Worm (Caenorhabditis elegans) whole organism, L3 larva: ENCODE measurements around the gene T07E3.2.

Experiments used
- ZK546.5 ChIP-seq: sonication (generic microtip); optimal IDR thresholded peaks from 2 replicates; lab custom pipeline; 2017; ENCODE audit warnings: missing biosample characterization, missing genetic modification characterization
- aly-2 ChIP-seq: fragments of 150-350 bp; optimal IDR thresholded peaks from 2 replicates; lab custom pipeline; 2014; ENCODE audit warnings: missing biosample characterization, missing genetic modification characterization
- ama-1 ChIP-seq: fragments of 150-350 bp; optimal IDR thresholded peaks from 2 replicates; lab custom pipeline; 2018
- ceh-16 ChIP-seq: sonication (generic microtip); optimal IDR thresholded peaks from 2 replicates; lab custom pipeline; 2017; ENCODE audit warnings: missing biosample characterization, missing genetic modification characterization
- ceh-28 ChIP-seq: fragments of 150-350 bp; optimal IDR thresholded peaks from 2 replicates; lab custom pipeline; 2014; ENCODE audit warnings: missing biosample characterization, missing genetic modification reagents, missing genetic modification characterization
- ceh-82 ChIP-seq: fragments of 150-350 bp; optimal IDR thresholded peaks from 2 replicates; lab custom pipeline; 2014; ENCODE audit warnings: missing biosample characterization, missing genetic modification characterization
- ceh-9 ChIP-seq: sonication (generic microtip); optimal IDR thresholded peaks from 2 replicates; lab custom pipeline; 2018; ENCODE audit warnings: missing biosample characterization, missing genetic modification characterization
- elt-2 ChIP-seq: sonication (generic microtip); optimal IDR thresholded peaks from 2 replicates; lab custom pipeline; 2016; ENCODE audit warnings: missing genetic modification reagents, mild to moderate bottlenecking, missing genetic modification characterization, missing compliant biosample characterization
- elt-3 ChIP-seq, 3 experiments: fragments of 150-350 bp in 1 of 3; sonication (generic microtip) in 2 of 3; optimal IDR thresholded peaks; 2 replicates in 2 of 3; 4 replicates in 1 of 3; lab custom pipeline; 2014 to 2017; ENCODE audit warnings: missing biosample characterization in 3 of 3, missing genetic modification characterization in 3 of 3
- fkh-10 ChIP-seq: sonication (generic microtip); optimal IDR thresholded peaks from 2 replicates; lab custom pipeline; 2017; ENCODE audit warnings: missing biosample characterization, missing genetic modification reagents, missing genetic modification characterization
- fos-1 ChIP-seq: fragments of 150-350 bp; optimal IDR thresholded peaks from 2 replicates; lab custom pipeline; 2014; ENCODE audit warnings: missing biosample characterization, missing genetic modification characterization
- hmg-11 ChIP-seq: sonication (generic microtip); optimal IDR thresholded peaks from 2 replicates; lab custom pipeline; 2016; ENCODE audit warnings: missing genetic modification characterization, missing compliant biosample characterization
- lin-15B ChIP-seq: fragments of 150-350 bp; optimal IDR thresholded peaks from 2 replicates; lab custom pipeline; 2014; ENCODE audit warnings: missing biosample characterization, missing genetic modification characterization
- lin-39 ChIP-seq: fragments of 150-350 bp; optimal IDR thresholded peaks from 2 replicates; lab custom pipeline; 2018; ENCODE audit warnings: missing biosample characterization, missing genetic modification reagents, missing genetic modification characterization
- mdl-1 ChIP-seq: fragments of 150-350 bp; optimal IDR thresholded peaks from 2 replicates; lab custom pipeline; 2014; ENCODE audit warnings: missing biosample characterization, missing genetic modification characterization
- mml-1 ChIP-seq: fragments of 150-350 bp; sonication (generic microtip); optimal IDR thresholded peaks from 3 replicates; lab custom pipeline; 2014; ENCODE audit warnings: missing biosample characterization, missing genetic modification characterization
- nfya-1 ChIP-seq: sonication (generic microtip); optimal IDR thresholded peaks from 2 replicates; lab custom pipeline; 2017; ENCODE audit warnings: missing genetic modification characterization, mild to moderate bottlenecking, missing compliant biosample characterization, antibody characterized with exemption, moderate library complexity; ENCODE audit not compliant: insufficient read depth
- nhr-12 ChIP-seq: fragments of 150-350 bp; optimal IDR thresholded peaks from 2 replicates; lab custom pipeline; 2014; ENCODE audit warnings: missing biosample characterization, missing genetic modification characterization
- nhr-23 ChIP-seq: fragments of 150-350 bp; optimal IDR thresholded peaks from 2 replicates; lab custom pipeline; 2014; ENCODE audit warnings: missing biosample characterization, missing genetic modification reagents, missing genetic modification characterization
- nhr-237 ChIP-seq: fragments of 150-350 bp; optimal IDR thresholded peaks from 2 replicates; lab custom pipeline; 2014; ENCODE audit warnings: missing biosample characterization, missing genetic modification characterization
- nhr-28 ChIP-seq: fragments of 150-350 bp; optimal IDR thresholded peaks from 2 replicates; lab custom pipeline; 2014; ENCODE audit warnings: missing biosample characterization, missing genetic modification characterization
- nhr-43 ChIP-seq: sonication (generic microtip); optimal IDR thresholded peaks from 2 replicates; lab custom pipeline; 2016; ENCODE audit warnings: mild to moderate bottlenecking, missing genetic modification characterization, missing compliant biosample characterization; ENCODE audit not compliant: poor library complexity, severe bottlenecking
- pha-4 ChIP-seq: fragments of 150-350 bp; optimal IDR thresholded peaks from 2 replicates; lab custom pipeline; 2014; ENCODE audit warnings: missing biosample characterization, missing genetic modification reagents, missing genetic modification characterization
- pqm-1 ChIP-seq: fragments of 150-350 bp; optimal IDR thresholded peaks from 2 replicates; lab custom pipeline; 2017; ENCODE audit warnings: missing biosample characterization, missing genetic modification characterization, inconsistent platforms
- sea-2 ChIP-seq: fragments of 150-350 bp; sonication (generic microtip); optimal IDR thresholded peaks from 4 replicates; lab custom pipeline; 2014; ENCODE audit warnings: missing biosample characterization, missing genetic modification reagents, missing genetic modification characterization
- skn-1 ChIP-seq: fragments of 150-350 bp; optimal IDR thresholded peaks from 2 replicates; lab custom pipeline; 2014; ENCODE audit warnings: missing biosample characterization, missing genetic modification characterization
- unc-39 ChIP-seq: sonication (generic microtip); optimal IDR thresholded peaks from 4 replicates; lab custom pipeline; 2017; ENCODE audit warnings: missing biosample characterization, missing genetic modification characterization
- unc-62 ChIP-seq: fragments of 150-350 bp; sonication (generic microtip); optimal IDR thresholded peaks from 4 replicates; lab custom pipeline; 2014; ENCODE audit warnings: missing biosample characterization, missing genetic modification reagents, missing genetic modification characterization
- ztf-11 ChIP-seq: fragments of 150-350 bp; optimal IDR thresholded peaks from 2 replicates; lab custom pipeline; 2014; ENCODE audit warnings: missing biosample characterization, missing genetic modification characterization

The T07E3.2 gene

ce11 chrIII:6900609-6901008 lies 5.9 kb upstream of the T07E3.2 start:
- TF ChIP-seq aly-2, result peak; percentile 9
- peak; percentile 2 for TF ChIP-seq nhr-23
- no peak for TF ChIP-seq lin-39
- peak; percentile 23 for TF ChIP-seq ceh-28 (tag; lab: Kevin White, UChicago)

DNA sequence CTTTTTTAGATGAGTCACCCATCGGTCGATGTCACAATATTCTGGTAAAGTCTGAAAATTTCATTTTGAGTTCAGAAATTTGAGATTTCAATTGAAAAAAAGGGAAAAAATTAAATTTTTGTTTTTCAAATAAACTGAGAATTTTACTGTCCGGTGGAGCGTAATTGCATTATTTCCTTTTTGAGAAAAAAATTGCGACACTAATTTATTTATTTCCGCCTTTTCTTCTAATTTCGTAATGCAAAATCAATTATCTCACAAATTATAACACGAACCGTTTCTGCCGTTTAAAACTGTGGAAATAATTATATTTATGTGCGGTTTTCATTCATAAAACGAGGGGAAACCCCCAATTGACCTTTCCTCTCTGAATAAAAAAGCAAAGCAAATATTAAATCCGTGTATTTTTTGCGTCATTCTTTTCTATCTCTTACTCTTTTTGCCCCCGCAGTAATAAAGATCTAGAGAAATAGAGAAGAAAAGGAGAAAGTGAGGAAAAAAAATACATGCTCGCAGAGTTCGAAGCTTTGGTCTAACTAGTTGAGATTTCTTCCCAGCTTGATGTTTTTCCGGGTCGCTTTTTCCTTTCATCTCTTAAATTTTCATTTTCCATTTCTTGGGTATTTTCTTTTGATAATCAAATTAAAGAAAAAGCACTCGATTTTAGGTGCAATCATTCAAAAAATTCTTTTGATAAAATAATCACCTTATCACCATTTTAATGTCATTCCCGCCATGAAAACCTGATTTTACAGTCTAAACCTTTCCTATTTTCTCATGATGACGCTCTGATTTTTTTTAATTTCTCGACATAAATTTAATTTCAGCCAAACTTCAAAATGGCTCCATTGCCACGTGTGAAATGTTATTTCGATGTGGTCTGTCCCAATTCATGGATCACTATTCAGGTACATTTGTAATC lies 3.2 kb upstream of the T07E3.2 start, which contains the start of the genes brc-2 and T07E3.3:
Gene brc-2 (minus strand): TSS at position 51 of the 922 bp plus-strand sequence.
Gene T07E3.3 (plus strand): TSS at position 822 of the 922 bp plus-strand sequence.
- TF ChIP-seq skn-1 (peak; percentile 14), hmg-11 (peak; percentile 5), mdl-1 (no peak), pqm-1 (tag; lab: Kevin White, UChicago) (peak; percentile 42), pha-4 (tag; lab: Kevin White, UChicago) (peak; percentile 67), nfya-1 (tag; lab: Kevin White, UChicago) (peak; percentile 0), fos-1 (tag; lab: Kevin White, UChicago) (no peak), elt-2 (peak; percentile 60)
- TF ChIP-seq, all 47 proteins: peak for 6

- no peak for TF ChIP-seq nhr-237
Measured at ce11 chrIII:6904468-6904867, 2.0 kb upstream of the T07E3.2 start.

DNA sequence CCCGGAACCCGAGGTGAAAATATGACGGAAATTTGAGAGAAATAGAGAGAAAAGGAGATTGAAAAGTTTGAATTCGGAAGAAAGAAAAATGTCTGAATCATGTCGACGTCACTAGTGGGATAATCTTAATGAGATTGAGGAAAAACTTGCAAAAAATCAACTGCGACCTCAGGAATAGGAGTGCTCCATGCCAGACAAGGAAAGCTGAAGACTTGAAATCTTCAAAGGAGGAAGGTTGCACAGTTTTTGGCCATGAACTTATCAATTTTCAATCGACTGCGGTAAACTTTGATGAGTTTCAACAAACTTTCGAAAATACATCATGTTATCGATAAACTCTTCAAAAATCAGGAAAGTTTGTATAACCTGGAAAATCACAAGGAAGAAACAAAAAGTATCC lies 5.9 kb downstream of the T07E3.2 start, which contains the start of gene pdf-1:
Gene pdf-1 (minus strand): TSS at position 101 of the 400 bp plus-strand sequence.
- TF ChIP-seq nhr-12 (tag; lab: Kevin White, UChicago) (no peak), ceh-9 (tag; lab: Kevin White, UChicago) (no peak), mml-1 (tag; lab: Kevin White, UChicago) (no peak), fkh-10 (no peak), ceh-82 (tag; lab: Kevin White, UChicago) (no peak)

DNA sequence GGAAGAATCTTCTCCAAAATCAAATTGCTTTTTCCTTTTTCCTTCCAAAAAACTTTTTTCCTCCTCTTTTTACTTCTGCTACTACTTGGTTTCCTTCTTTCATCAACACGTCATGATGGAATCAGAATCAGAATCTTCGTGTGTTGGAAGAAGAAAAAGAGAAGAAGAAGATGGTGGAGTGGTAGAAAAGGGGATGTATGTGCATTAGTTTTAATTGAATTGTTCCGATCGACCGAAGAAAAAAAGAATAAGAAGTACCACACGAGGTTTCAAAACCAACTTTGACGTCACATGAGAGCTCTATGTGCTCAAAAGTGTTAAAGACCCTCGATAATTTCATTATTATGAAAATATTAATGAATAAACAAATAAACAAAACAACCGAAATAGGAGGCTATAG lies 8.3 kb downstream of the T07E3.2 start:
- TF ChIP-seq fkh-10 (peak; percentile 31), nhr-43 (tag; lab: Kevin White, UChicago) (no peak)

- no peak for TF ChIP-seq unc-62 (GFP tag; lab: Kevin White, UChicago)
- no peak for TF ChIP-seq unc-39 (tag; lab: Kevin White, UChicago)
- TF ChIP-seq sea-2, result no peak
- TF ChIP-seq lin-15B, result no peak
- no peak for TF ChIP-seq elt-3 (tag; optimal IDR thresholded peaks at IDR 0.05; lab: Kevin White, UChicago)
- no peak for TF ChIP-seq ZK546.5 (tag; lab: Kevin White, UChicago)
- no peak for TF ChIP-seq nhr-23
- TF ChIP-seq nhr-12 (tag; lab: Kevin White, UChicago), result no peak
- TF ChIP-seq ztf-11 (tag; lab: Kevin White, UChicago), result no peak
- TF ChIP-seq nhr-28 (tag; lab: Kevin White, UChicago), result no peak
- TF ChIP-seq pha-4 (tag; lab: Kevin White, UChicago), result no peak
- TF ChIP-seq ceh-16 (tag; lab: Kevin White, UChicago), result no peak
- no peak for TF ChIP-seq ama-1 (lab: Kevin White, UChicago)
- no peak for TF ChIP-seq ceh-82 (tag; lab: Kevin White, UChicago)
- TF ChIP-seq, all 47 proteins: peak for 0
Measured at ce11 chrIII:6928725-6929124, 22.2 kb downstream of the T07E3.2 start, which contains the start of gene flap-1. TSS of gene flap-1 (minus strand) at chrIII:6928825.
